Fruit fly (Drosophila melanogaster): ENCODE results near the gene tfc.

tfc gene

dm6 chr3L:1322159-1322558 lies 65.9 kb downstream of the tfc start:
- TF ChIP-seq CG6813 (GFP tag; optimal IDR thresholded peaks at IDR 0.05) (no peak), twi (tag; optimal IDR thresholded peaks at IDR 0.05) (no peak), HmgD (GFP tag; optimal IDR thresholded peaks at IDR 0.05) (no peak), seq (GFP tag; IDR thresholded peaks at IDR 0.05) (no peak), CHES-1-like (GFP tag; optimal IDR thresholded peaks at IDR 0.05) (no peak), CG17612 (GFP tag; IDR thresholded peaks at IDR 0.05) (no peak), sd (tag; optimal IDR thresholded peaks at IDR 0.05) (no peak), CG6765 (GFP tag; optimal IDR thresholded peaks at IDR 0.05) (no peak), CG6689 (GFP tag; IDR thresholded peaks at IDR 0.05) (0 out of 2 replicates have a peak, but pooled peaks have one; percentile 21), Ravus (GFP tag; IDR thresholded peaks at IDR 0.05) (no peak), bowl (GFP tag; IDR thresholded peaks at IDR 0.05) (no peak), Hr39 (optimal IDR thresholded peaks at IDR 0.05) (peak; percentile 65), Camta (GFP tag; optimal IDR thresholded peaks at IDR 0.05) (no peak), CG32532 (GFP tag; IDR thresholded peaks at IDR 0.05) (no peak), pan (optimal IDR thresholded peaks at IDR 0.05) (no peak), pan (GFP tag; optimal IDR thresholded peaks at IDR 0.05 in 1 of 2, IDR thresholded peaks at IDR 0.05 in 1 of 2) (no peak), ham (GFP tag; IDR thresholded peaks at IDR 0.05) (no peak)

- TF ChIP-seq nerfin-2 (GFP tag; IDR thresholded peaks at IDR 0.05; ENCODE audit: partially characterized antibody) (no peak), Ets65A (GFP tag) (peak; percentile 19), bab2 (GFP tag; optimal IDR thresholded peaks at IDR 0.05) (no peak), grn (GFP tag; optimal IDR thresholded peaks at IDR 0.05) (peak; percentile 1), br (optimal IDR thresholded peaks at IDR 0.05) (no peak), Lpt (GFP tag; optimal IDR thresholded peaks at IDR 0.05) (no peak), hkb (optimal IDR thresholded peaks at IDR 0.05) (no peak), hkb (GFP tag; IDR thresholded peaks at IDR 0.05) (no peak)
Observed at dm6 chr3L:1322706-1323105, 66.5 kb downstream of the tfc start, which contains the start of gene CG9184. Gene CG9184 (minus strand): TSS chr3L:1322806.

- TF ChIP-seq CG11247 (GFP tag; IDR thresholded peaks at IDR 0.05) (no peak), CG43689 (GFP tag; IDR thresholded peaks at IDR 0.05) (no peak), Six4 (GFP tag; optimal IDR thresholded peaks at IDR 0.05) (peak; percentile 69), CG17612 (GFP tag; IDR thresholded peaks at IDR 0.05) (no peak), Scr (GFP tag; IDR thresholded peaks at IDR 0.05; ENCODE audit: partially characterized antibody) (no peak), nom (GFP tag; optimal IDR thresholded peaks at IDR 0.05) (no peak), Vsx1 (GFP tag; optimal IDR thresholded peaks at IDR 0.05) (peak; percentile 3), CG12071 (GFP tag; optimal IDR thresholded peaks at IDR 0.05) (peak; percentile 13), Hand (GFP tag; optimal IDR thresholded peaks at IDR 0.05) (peak; percentile 21), tna (GFP tag; IDR thresholded peaks at IDR 0.05; ENCODE audit: partially characterized antibody) (no peak), hth (optimal IDR thresholded peaks at IDR 0.05) (no peak), danr (GFP tag; IDR thresholded peaks at IDR 0.05) (peak; percentile 42; the same call in 1 of the 2 replicates), Dad (GFP tag; optimal IDR thresholded peaks at IDR 0.05) (peak; percentile 41), mam (GFP tag; optimal IDR thresholded peaks at IDR 0.05) (peak; percentile 28), schlank (tag; optimal IDR thresholded peaks at IDR 0.05) (no peak), CG6175 (GFP tag; IDR thresholded peaks at IDR 0.05) (no peak), peb (GFP tag; IDR thresholded peaks at IDR 0.05) (peak; percentile 68), CG14667 (GFP tag; IDR thresholded peaks at IDR 0.05) (no peak), CG7839 (tag; optimal IDR thresholded peaks at IDR 0.05) (peak; percentile 77), tup (GFP tag; optimal IDR thresholded peaks at IDR 0.05) (no peak), CG11723 (GFP tag; optimal IDR thresholded peaks at IDR 0.05) (peak; percentile 15), CG12942 (GFP tag; optimal IDR thresholded peaks at IDR 0.05) (peak; percentile 6), mirr (GFP tag; optimal IDR thresholded peaks at IDR 0.05) (no peak), CG3163 (GFP tag; optimal IDR thresholded peaks at IDR 0.05) (peak; percentile 54), sc (optimal IDR thresholded peaks at IDR 0.05) (no peak), sc (GFP tag; optimal IDR thresholded peaks at IDR 0.05) (peak; percentile 82), CG2120 (GFP tag; optimal IDR thresholded peaks at IDR 0.05) (peak; percentile 45), Nf-YB (GFP tag; optimal IDR thresholded peaks at IDR 0.05) (peak; percentile 59), CG2712 (tag; optimal IDR thresholded peaks at IDR 0.05) (peak; percentile 90)
Observed at dm6 chr3L:1323136-1323535, 66.9 kb downstream of the tfc start.

Measured in whole organism, embryonic.